Fruit fly (Drosophila melanogaster): ENCODE data around the gene Dys.
A peak's percentile ranks its signal among the peaks of the same experiment; 100 is the strongest.

Dys gene

DNA sequence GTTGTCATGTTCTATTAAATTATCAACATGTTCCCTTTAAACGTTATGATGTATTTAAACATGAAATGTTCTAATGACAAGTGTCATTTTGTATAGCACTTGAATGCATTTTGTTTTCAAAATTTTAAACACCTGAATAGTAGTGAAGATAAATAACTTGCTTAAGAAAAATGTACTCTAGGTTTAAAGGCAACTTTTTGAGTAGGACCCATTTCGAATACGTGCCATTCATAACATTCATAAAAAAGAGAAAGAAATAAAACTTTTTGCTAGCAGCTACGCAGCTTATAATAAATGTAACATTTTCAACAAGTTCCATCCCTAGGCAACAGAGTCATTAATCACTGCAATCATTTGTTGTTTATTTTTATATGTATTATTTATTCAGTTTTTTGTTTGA, 25.5 kb downstream of the Dys start:
- no peak for TF ChIP-seq kay (GFP tag; ENCODE audit: borderline replicate concordance)
- no peak for TF ChIP-seq CG7101 (tag; optimal IDR thresholded peaks at IDR 0.05)
- TF ChIP-seq ovo (GFP tag; optimal IDR thresholded peaks at IDR 0.05), result no peak
- no peak for TF ChIP-seq CG33017 (tag; optimal IDR thresholded peaks at IDR 0.05)
- no peak for TF ChIP-seq bab1 (GFP tag; optimal IDR thresholded peaks at IDR 0.05)
- no peak for TF ChIP-seq tj (GFP tag; optimal IDR thresholded peaks at IDR 0.05)
- no peak for TF ChIP-seq toe (GFP tag; optimal IDR thresholded peaks at IDR 0.05)
- TF ChIP-seq CG12768 (GFP tag; optimal IDR thresholded peaks at IDR 0.05), result no peak

DNA sequence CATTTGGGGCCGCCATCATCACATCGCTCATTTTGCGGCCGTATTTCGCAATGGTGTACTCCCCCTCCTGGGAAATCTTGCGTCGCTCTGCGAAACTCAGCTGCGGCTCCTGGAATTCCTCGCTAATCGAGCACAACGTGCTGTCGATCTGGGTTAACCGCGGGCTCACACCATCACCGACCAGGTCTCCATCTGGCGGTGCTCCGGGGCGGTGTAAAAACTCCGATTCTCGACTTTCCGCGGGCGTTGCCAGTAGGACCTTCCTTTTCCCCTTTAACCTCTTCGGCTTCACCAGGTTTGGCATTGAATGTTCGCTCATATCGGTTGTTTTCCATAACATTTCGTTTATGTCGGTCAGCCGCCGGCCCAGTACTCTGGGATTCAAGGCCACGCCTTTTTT, 29.1 kb downstream of the Dys start:
- TF ChIP-seq ovo (GFP tag; optimal IDR thresholded peaks at IDR 0.05) (no peak), CG1620 (GFP tag; optimal IDR thresholded peaks at IDR 0.05) (no peak)

- TF ChIP-seq CG12768 (GFP tag; optimal IDR thresholded peaks at IDR 0.05) (no peak), Hr96 (GFP tag; optimal IDR thresholded peaks at IDR 0.05) (no peak), CG5204 (GFP tag; optimal IDR thresholded peaks at IDR 0.05) (peak; percentile 17), toe (GFP tag; optimal IDR thresholded peaks at IDR 0.05) (peak; percentile 53), CG1620 (GFP tag; optimal IDR thresholded peaks at IDR 0.05) (peak; percentile 14), bab1 (GFP tag; optimal IDR thresholded peaks at IDR 0.05) (peak; percentile 30)
These were observed 30.1 kb downstream of the Dys start, which contains the start of gene CG15025 for dm6 chr3R:19490996-19491395. Gene CG15025 (minus strand): TSS chr3R:19491115.

- TF ChIP-seq ovo (GFP tag; optimal IDR thresholded peaks at IDR 0.05), result no peak
- no peak for TF ChIP-seq kay (GFP tag; ENCODE audit: borderline replicate concordance)
- no peak for TF ChIP-seq CG14711 (tag; optimal IDR thresholded peaks at IDR 0.05)
- no peak for TF ChIP-seq pad (GFP tag; optimal IDR thresholded peaks at IDR 0.05)
- TF ChIP-seq cic (GFP tag; optimal IDR thresholded peaks at IDR 0.05), result no peak
- no peak for TF ChIP-seq CG7101 (tag; optimal IDR thresholded peaks at IDR 0.05)
- no peak for TF ChIP-seq Crg-1 (GFP tag; optimal IDR thresholded peaks at IDR 0.05)
- no peak for TF ChIP-seq bab1 (GFP tag; optimal IDR thresholded peaks at IDR 0.05)
- TF ChIP-seq CG11617 (GFP tag; optimal IDR thresholded peaks at IDR 0.05), result no peak
- TF ChIP-seq tj (GFP tag; optimal IDR thresholded peaks at IDR 0.05), result no peak
- no peak for TF ChIP-seq Clk (GFP tag; optimal IDR thresholded peaks at IDR 0.05)
- TF ChIP-seq Hr96 (GFP tag; optimal IDR thresholded peaks at IDR 0.05), result no peak
- no peak for TF ChIP-seq CG7045 (GFP tag; optimal IDR thresholded peaks at IDR 0.05)
- no peak for TF ChIP-seq toe (GFP tag; optimal IDR thresholded peaks at IDR 0.05)
- TF ChIP-seq CG33017 (tag; optimal IDR thresholded peaks at IDR 0.05), result no peak
- TF ChIP-seq CG1620 (GFP tag; optimal IDR thresholded peaks at IDR 0.05), result no peak
- TF ChIP-seq cnc (optimal IDR thresholded peaks at IDR 0.05), result no peak
- no peak for TF ChIP-seq Mnt (GFP tag; optimal IDR thresholded peaks at IDR 0.05)
- TF ChIP-seq CG5204 (GFP tag; optimal IDR thresholded peaks at IDR 0.05), result no peak
- TF ChIP-seq CG12768 (GFP tag; optimal IDR thresholded peaks at IDR 0.05), result no peak
These were observed 31.5 kb downstream of the Dys start for dm6 chr3R:19492400-19492799.

DNA sequence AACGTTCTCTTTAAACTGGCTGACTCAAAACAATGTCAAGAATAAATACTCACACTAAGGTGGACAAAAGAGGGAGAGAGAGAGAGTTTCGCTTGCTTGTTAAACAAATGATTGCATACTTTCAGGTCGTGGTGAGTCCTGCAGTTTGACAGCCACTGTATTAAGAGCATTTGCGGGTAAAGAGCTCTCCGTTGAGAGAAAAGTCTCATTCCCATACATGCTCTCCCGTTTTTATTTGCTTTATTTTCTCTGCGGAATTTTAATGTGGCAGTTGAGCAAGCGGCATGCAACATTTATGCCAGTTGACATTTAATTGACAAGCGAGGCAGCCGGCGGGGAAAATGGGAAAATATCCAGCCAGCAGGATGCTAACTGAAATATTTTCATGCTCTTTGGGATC, 34.3 kb downstream of the Dys start:
- no peak for TF ChIP-seq Hr96 (GFP tag; optimal IDR thresholded peaks at IDR 0.05)
- TF ChIP-seq tj (GFP tag; optimal IDR thresholded peaks at IDR 0.05), result no peak
- no peak for TF ChIP-seq CG33017 (tag; optimal IDR thresholded peaks at IDR 0.05)
- no peak for TF ChIP-seq Crg-1 (GFP tag; optimal IDR thresholded peaks at IDR 0.05)
- TF ChIP-seq ovo (GFP tag; optimal IDR thresholded peaks at IDR 0.05), result no peak
- no peak for TF ChIP-seq CG12768 (GFP tag; optimal IDR thresholded peaks at IDR 0.05)
- no peak for TF ChIP-seq CG1620 (GFP tag; optimal IDR thresholded peaks at IDR 0.05)
- no peak for TF ChIP-seq CG14711 (tag; optimal IDR thresholded peaks at IDR 0.05)
- TF ChIP-seq CG7045 (GFP tag; optimal IDR thresholded peaks at IDR 0.05), result no peak
- no peak for TF ChIP-seq CG11617 (GFP tag; optimal IDR thresholded peaks at IDR 0.05)
- no peak for TF ChIP-seq CG7101 (tag; optimal IDR thresholded peaks at IDR 0.05)
- no peak for TF ChIP-seq toe (GFP tag; optimal IDR thresholded peaks at IDR 0.05)
- TF ChIP-seq bab1 (GFP tag; optimal IDR thresholded peaks at IDR 0.05), result no peak
- no peak for TF ChIP-seq pad (GFP tag; optimal IDR thresholded peaks at IDR 0.05)
- no peak for TF ChIP-seq cic (GFP tag; optimal IDR thresholded peaks at IDR 0.05)
- TF ChIP-seq cnc (optimal IDR thresholded peaks at IDR 0.05), result no peak
- TF ChIP-seq Mnt (GFP tag; optimal IDR thresholded peaks at IDR 0.05), result no peak
- no peak for TF ChIP-seq CG5204 (GFP tag; optimal IDR thresholded peaks at IDR 0.05)

dm6 chr3R:19498672-19499373, 37.9 kb downstream of the Dys start:
- TF ChIP-seq toe (GFP tag; optimal IDR thresholded peaks at IDR 0.05) (peak; percentile 63), Mnt (GFP tag; optimal IDR thresholded peaks at IDR 0.05) (peak; percentile 12), CG1620 (GFP tag; optimal IDR thresholded peaks at IDR 0.05) (no peak), CG11617 (GFP tag; optimal IDR thresholded peaks at IDR 0.05) (peak; percentile 74), Crg-1 (GFP tag; optimal IDR thresholded peaks at IDR 0.05) (peak; percentile 45), ovo (GFP tag; optimal IDR thresholded peaks at IDR 0.05) (no peak), CG14711 (tag; optimal IDR thresholded peaks at IDR 0.05) (peak; percentile 66), cic (GFP tag; optimal IDR thresholded peaks at IDR 0.05) (peak; percentile 45), CG12768 (GFP tag; optimal IDR thresholded peaks at IDR 0.05) (peak; percentile 95), pad (GFP tag; optimal IDR thresholded peaks at IDR 0.05) (peak; percentile 58), CG5204 (GFP tag; optimal IDR thresholded peaks at IDR 0.05) (peak; percentile 81), tj (GFP tag; optimal IDR thresholded peaks at IDR 0.05) (peak; percentile 45), bab1 (GFP tag; optimal IDR thresholded peaks at IDR 0.05) (no peak), kay (GFP tag; ENCODE audit: borderline replicate concordance) (no peak), Clk (GFP tag; optimal IDR thresholded peaks at IDR 0.05) (peak; percentile 92), CG7101 (tag; optimal IDR thresholded peaks at IDR 0.05) (peak; percentile 85), CG7045 (GFP tag; optimal IDR thresholded peaks at IDR 0.05) (peak; percentile 94), CG33017 (tag; optimal IDR thresholded peaks at IDR 0.05) (peak; percentile 91), cnc (optimal IDR thresholded peaks at IDR 0.05) (no peak), Hr96 (GFP tag; optimal IDR thresholded peaks at IDR 0.05) (peak; percentile 73)

All from whole organism, adult.